Fruit fly (Drosophila melanogaster) whole organism, embryonic: ENCODE data around the gene CG10621.

Source experiments
- BEAF-32 ChIP-seq: fragments of 200-800 bp; sonication (Bioruptor generic); optimal IDR thresholded peaks from 3 replicates; lab custom pipeline; 2017; ENCODE audit warnings: missing biosample characterization, missing genetic modification characterization, mild to moderate bottlenecking, moderate library complexity, missing genetic modification reagents
- CG10366 ChIP-seq: fragments of 200-800 bp; sonication (Bioruptor generic); IDR thresholded peaks from 2 replicates; pipeline ENCODE4 v1.3.6; 2022; ENCODE audit warnings: missing biosample characterization, missing genetic modification characterization
- CG10565 ChIP-seq: fragments of 200-800 bp; sonication (Bioruptor generic); optimal IDR thresholded peaks from 3 replicates; lab custom pipeline; 2016; ENCODE audit warnings: missing biosample characterization, mild to moderate bottlenecking, missing genetic modification characterization
- CG11504 ChIP-seq: fragments of 200-800 bp; sonication (Bioruptor generic); optimal IDR thresholded peaks from 3 replicates; lab custom pipeline; 2019; ENCODE audit warnings: missing biosample characterization, mild to moderate bottlenecking, missing genetic modification characterization, moderate library complexity
- CG11695 ChIP-seq: fragments of 200-800 bp; sonication (Bioruptor generic); IDR thresholded peaks from 3 replicates; pipeline ENCODE4 v1.3.6; 2022; ENCODE audit warnings: missing biosample characterization, missing genetic modification characterization
- CG12071 ChIP-seq: fragments of 200-800 bp; sonication (Bioruptor generic); optimal IDR thresholded peaks from 3 replicates; lab custom pipeline; 2018; ENCODE audit warnings: missing biosample characterization, mild to moderate bottlenecking, missing genetic modification characterization
- CG12155 ChIP-seq: fragments of 200-800 bp; sonication (Bioruptor generic); optimal IDR thresholded peaks from 3 replicates; lab custom pipeline; 2016; ENCODE audit warnings: missing biosample characterization, missing genetic modification characterization
- CG12299 ChIP-seq: fragments of 200-800 bp; sonication (Bioruptor generic); optimal IDR thresholded peaks from 2 replicates; lab custom pipeline; 2018; ENCODE audit warnings: missing biosample characterization, mild to moderate bottlenecking, missing genetic modification characterization
- CG13424 ChIP-seq: fragments of 200-800 bp; sonication (Bioruptor generic); optimal IDR thresholded peaks from 2 replicates; lab custom pipeline; 2019; ENCODE audit warnings: missing biosample characterization, mild to moderate bottlenecking, missing genetic modification characterization, moderate library complexity
- CG16779 ChIP-seq: fragments of 200-800 bp; sonication (Bioruptor generic); IDR thresholded peaks from 2 replicates; pipeline ENCODE4 v1.3.6; 2022; ENCODE audit warnings: missing biosample characterization, missing genetic modification characterization
- CG17612 ChIP-seq: fragments of 200-800 bp; sonication (Bioruptor generic); IDR thresholded peaks from 2 replicates; pipeline ENCODE4 v1.3.6; 2022; ENCODE audit warnings: missing biosample characterization, missing genetic modification characterization
- CG17802 ChIP-seq: fragments of 200-800 bp; sonication (Bioruptor generic); optimal IDR thresholded peaks from 2 replicates; lab custom pipeline; 2018; ENCODE audit warnings: missing biosample characterization, mild to moderate bottlenecking, missing genetic modification characterization, moderate library complexity
- CG2199 ChIP-seq: fragments of 200-800 bp; sonication (Bioruptor generic); IDR thresholded peaks from 3 replicates; pipeline ENCODE4 v1.3.6; 2022; ENCODE audit warnings: missing biosample characterization, missing genetic modification characterization
- CG30403 ChIP-seq: fragments of 200-800 bp; sonication (Bioruptor generic); optimal IDR thresholded peaks from 3 replicates; lab custom pipeline; 2016; ENCODE audit warnings: missing biosample characterization, missing genetic modification characterization
- CG30431 ChIP-seq: fragments of 200-800 bp; sonication (Bioruptor generic); optimal IDR thresholded peaks from 2 replicates; lab custom pipeline; 2017; ENCODE audit warnings: missing biosample characterization, missing genetic modification characterization
- CG32767 ChIP-seq: fragments of 200-800 bp; sonication (Bioruptor generic); IDR thresholded peaks from 2 replicates; pipeline ENCODE4 v1.3.6; 2022; ENCODE audit warnings: missing biosample characterization, missing genetic modification characterization
- CG33557 ChIP-seq: fragments of 200-800 bp; sonication (Bioruptor generic); optimal IDR thresholded peaks from 2 replicates; lab custom pipeline; 2019; ENCODE audit warnings: missing biosample characterization, mild to moderate bottlenecking, missing genetic modification characterization, moderate library complexity
- CG43689 ChIP-seq: fragments of 200-800 bp; sonication (Bioruptor generic); IDR thresholded peaks from 2 replicates; pipeline ENCODE4 v1.3.6; 2022; ENCODE audit warnings: missing biosample characterization, missing genetic modification characterization
- CG4404 ChIP-seq: fragments of 200-800 bp; sonication (Bioruptor generic); IDR thresholded peaks from 2 replicates; pipeline ENCODE4 v1.3.6; 2022; ENCODE audit warnings: missing biosample characterization, missing genetic modification characterization
- CG4854 ChIP-seq: fragments of 200-800 bp; sonication (Bioruptor generic); optimal IDR thresholded peaks from 2 replicates; lab custom pipeline; 2016; ENCODE audit warnings: missing biosample characterization, missing genetic modification characterization, inconsistent platforms
- CG6765 ChIP-seq: fragments of 200-800 bp; sonication (Bioruptor generic); optimal IDR thresholded peaks from 3 replicates; lab custom pipeline; 2017; ENCODE audit warnings: missing biosample characterization, mild to moderate bottlenecking, missing genetic modification characterization
- CG6813 ChIP-seq: fragments of 200-800 bp; sonication (Bioruptor generic); optimal IDR thresholded peaks from 2 replicates; lab custom pipeline; 2017; ENCODE audit warnings: missing biosample characterization, missing genetic modification characterization, mild to moderate bottlenecking, moderate library complexity, missing genetic modification reagents
- CG7745 ChIP-seq: fragments of 200-800 bp; sonication (Bioruptor generic); optimal IDR thresholded peaks from 2 replicates; lab custom pipeline; 2018; ENCODE audit warnings: missing biosample characterization, mild to moderate bottlenecking, missing genetic modification characterization, moderate library complexity
- Ets65A ChIP-seq: fragments of 200-800 bp; sonication (Bioruptor generic); peaks from one replicate; lab custom pipeline; 2016; ENCODE audit warnings: missing biosample characterization, missing genetic modification characterization
- GATAe ChIP-seq: fragments of 200-800 bp; sonication (Bioruptor generic); conservative IDR thresholded peaks from 2 replicates; pipeline ENCODE4 v1.3.6; 2022; ENCODE audit warnings: missing biosample characterization, missing genetic modification characterization
- Hmr ChIP-seq: fragments of 200-800 bp; sonication (Bioruptor generic); optimal IDR thresholded peaks from 3 replicates; lab custom pipeline; 2017; ENCODE audit warnings: mild to moderate bottlenecking, missing biosample characterization, missing genetic modification reagents, missing genetic modification characterization
- Hr39 ChIP-seq: fragments of >200 bp; optimal IDR thresholded peaks from 2 replicates; lab custom pipeline; 2017
- MBD-R2 ChIP-seq: fragments of 200-800 bp; sonication (Bioruptor generic); IDR thresholded peaks from 2 replicates; pipeline ENCODE4 v1.3.6; 2022; ENCODE audit warnings: missing biosample characterization, missing genetic modification characterization
- Neu2 ChIP-seq: fragments of 200-800 bp; sonication (Bioruptor generic); optimal IDR thresholded peaks from 3 replicates; lab custom pipeline; 2016; ENCODE audit warnings: missing biosample characterization, missing genetic modification characterization, borderline replicate concordance
- Sox102F ChIP-seq: fragments of 200-800 bp; sonication (Bioruptor generic); optimal IDR thresholded peaks from 2 replicates; lab custom pipeline; 2018; ENCODE audit warnings: missing biosample characterization, mild to moderate bottlenecking, missing genetic modification characterization, moderate library complexity
- Spps ChIP-seq: fragments of 200-800 bp; sonication (Bioruptor generic); optimal IDR thresholded peaks from 2 replicates; lab custom pipeline; 2018; ENCODE audit warnings: missing biosample characterization, mild to moderate bottlenecking, missing genetic modification characterization
- Ssrp ChIP-seq: fragments of 200-800 bp; sonication (Bioruptor generic); optimal IDR thresholded peaks from 2 replicates; lab custom pipeline; 2018; ENCODE audit warnings: missing biosample characterization, mild to moderate bottlenecking, missing genetic modification characterization, moderate library complexity
- Taf1 ChIP-seq: fragments of 200-800 bp; sonication (Bioruptor generic); IDR thresholded peaks from 2 replicates; pipeline ENCODE4 v1.3.6; 2022; ENCODE audit warnings: missing biosample characterization, missing genetic modification characterization
- ash1 ChIP-seq: fragments of 200-800 bp; sonication (Bioruptor generic); optimal IDR thresholded peaks from 2 replicates; lab custom pipeline; 2018; ENCODE audit warnings: missing biosample characterization, mild to moderate bottlenecking, missing genetic modification characterization
- btn ChIP-seq: fragments of 200-800 bp; sonication (Bioruptor generic); optimal IDR thresholded peaks from 2 replicates; lab custom pipeline; 2016; ENCODE audit warnings: missing biosample characterization, missing genetic modification characterization
- cas ChIP-seq: fragments of 200-800 bp; sonication (Bioruptor generic); IDR thresholded peaks from 2 replicates; pipeline ENCODE4 v1.3.6; 2022; ENCODE audit warnings: missing biosample characterization, missing genetic modification characterization
- chm ChIP-seq: fragments of 200-800 bp; sonication (Bioruptor generic); IDR thresholded peaks from 2 replicates; pipeline ENCODE4 v1.3.6; 2022; ENCODE audit warnings: missing biosample characterization, missing genetic modification characterization
- da ChIP-seq: fragments of 200-800 bp; sonication (Bioruptor generic); optimal IDR thresholded peaks from 2 replicates; lab custom pipeline; 2016; ENCODE audit warnings: missing biosample characterization, missing genetic modification characterization
- dati ChIP-seq: fragments of 200-800 bp; sonication (Bioruptor generic); IDR thresholded peaks from 2 replicates; pipeline ENCODE4 v1.3.6; 2022; ENCODE audit warnings: missing biosample characterization, missing genetic modification characterization
- gsb-n ChIP-seq: fragments of 200-800 bp; sonication (Bioruptor generic); optimal IDR thresholded peaks from 3 replicates; lab custom pipeline; 2018; ENCODE audit warnings: missing biosample characterization, mild to moderate bottlenecking, missing genetic modification characterization
- hkb ChIP-seq, 2 experiments: fragments of 200-800 bp in 1 of 2; fragments of >200 bp in 1 of 2; sonication (Bioruptor generic) in 1 of 2; IDR thresholded peaks in 1 of 2; optimal IDR thresholded peaks in 1 of 2; 2 replicates each; pipeline versions ENCODE4 v1.3.6 to Lab custom; 2017 to 2022; ENCODE audit warnings: missing biosample characterization in 1 of 2, missing genetic modification characterization in 1 of 2
- inv ChIP-seq: fragments of 200-800 bp; sonication (Bioruptor generic); IDR thresholded peaks from 2 replicates; pipeline ENCODE4 v1.3.6; 2022; ENCODE audit warnings: missing biosample characterization, missing genetic modification characterization; ENCODE audit not compliant: partially characterized antibody
- nerfin-1 ChIP-seq: fragments of 200-800 bp; sonication (Bioruptor generic); optimal IDR thresholded peaks from 3 replicates; lab custom pipeline; 2019; ENCODE audit warnings: missing biosample characterization, mild to moderate bottlenecking, missing genetic modification characterization, moderate library complexity
- odd ChIP-seq: fragments of 200-800 bp; sonication (Bioruptor generic); optimal IDR thresholded peaks from 2 replicates; lab custom pipeline; 2017; ENCODE audit warnings: missing biosample characterization, mild to moderate bottlenecking, missing genetic modification characterization
- onecut ChIP-seq: fragments of 200-800 bp; sonication (Bioruptor generic); IDR thresholded peaks from 2 replicates; pipeline ENCODE4 v1.3.6; 2022; ENCODE audit warnings: missing biosample characterization, missing genetic modification characterization
- p53 ChIP-seq: fragments of 200-800 bp; sonication (Bioruptor generic); optimal IDR thresholded peaks from 2 replicates; lab custom pipeline; 2016; ENCODE audit warnings: missing biosample characterization, missing genetic modification characterization
- sc ChIP-seq, 3 experiments: fragments of >200 bp in 2 of 3; fragments of 200-800 bp in 1 of 3; sonication (Bioruptor generic) in 1 of 3; optimal IDR thresholded peaks; 2 replicates in 2 of 3; 3 replicates in 1 of 3; lab custom pipeline; 2017; ENCODE audit warnings: mild to moderate bottlenecking in 1 of 3, missing biosample characterization in 1 of 3, missing genetic modification characterization in 1 of 3, missing genetic modification reagents in 1 of 3
- vvl ChIP-seq: fragments of 200-800 bp; sonication (Bioruptor generic); IDR thresholded peaks from 2 replicates; pipeline ENCODE4 v1.3.6; 2022; ENCODE audit warnings: missing biosample characterization, missing genetic modification characterization
- wdn ChIP-seq: fragments of 200-800 bp; sonication (Bioruptor generic); IDR thresholded peaks from 2 replicates; pipeline ENCODE4 v1.3.6; 2022; ENCODE audit warnings: missing biosample characterization, missing genetic modification characterization

CG10621 gene

DNA sequence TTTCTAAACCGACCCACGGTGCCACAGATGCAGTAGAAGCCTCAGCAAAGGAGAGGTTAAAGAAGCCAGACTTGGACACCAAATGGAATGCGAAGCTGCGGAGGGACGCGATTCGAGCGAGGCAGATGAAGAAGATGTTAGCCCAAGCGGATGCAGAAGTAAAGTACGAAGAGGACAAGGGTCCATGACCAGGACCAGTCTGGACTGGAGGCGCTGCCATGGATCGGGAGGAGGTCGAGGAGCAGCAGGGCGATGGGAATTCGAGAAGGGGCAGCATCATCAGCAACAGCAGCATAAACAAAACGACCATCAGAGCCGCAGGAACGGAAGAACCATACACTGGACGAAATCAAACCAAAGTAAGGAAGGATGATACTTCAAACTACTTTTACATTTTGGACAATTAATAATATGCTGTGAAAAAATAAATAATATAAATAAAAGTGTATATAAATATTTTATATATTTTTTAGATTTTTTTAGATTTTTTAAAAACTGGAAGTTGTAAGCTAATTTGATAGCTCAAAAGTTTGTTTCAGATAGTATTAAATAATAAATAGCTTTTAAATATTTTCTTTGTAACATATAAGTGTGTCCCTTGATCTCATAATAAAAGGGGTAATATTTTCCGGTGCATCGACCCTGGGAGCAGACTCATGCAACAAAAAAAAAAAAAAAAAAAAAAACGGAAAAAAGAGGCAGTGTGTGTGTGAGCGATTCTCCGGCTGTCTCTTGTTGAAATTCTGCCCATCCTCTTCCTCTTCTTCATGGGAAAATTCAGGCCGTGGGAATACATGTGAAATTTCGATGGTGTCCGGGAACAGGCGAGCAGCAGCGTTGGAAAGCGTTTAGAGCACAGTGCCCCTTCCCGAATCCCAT, 7.4 kb downstream of the CG10621 start:
- TF ChIP-seq CG33557 (peak; percentile 32), BEAF-32 (no peak), wdn (no peak), MBD-R2 (GFP tag; lab: Robert Waterston, UW) (no peak), sc (optimal IDR thresholded peaks at IDR 0.05; lab: Kevin White, UChicago) (no peak), sc (GFP tag; optimal IDR thresholded peaks at IDR 0.05; lab: Kevin White, UChicago) (peak; percentile 46), CG6813 (no peak), Ets65A (GFP tag; lab: Kevin White, UChicago) (peak; percentile 45), CG11695 (GFP tag; lab: Robert Waterston, UW) (no peak), btn (no peak), CG4854 (GFP tag; lab: Kevin White, UChicago) (no peak), CG2199 (GFP tag; lab: Robert Waterston, UW) (no peak; the same call in 2 of the 3 replicates), dati (GFP tag; lab: Robert Waterston, UW) (no peak), CG10565 (GFP tag; lab: Kevin White, UChicago) (no peak), Taf1 (no peak), odd (no peak), CG16779 (GFP tag; lab: Robert Waterston, UW) (no peak), CG4404 (GFP tag; lab: Robert Waterston, UW) (no peak), gsb-n (peak; percentile 61), CG13424 (tag; lab: Kevin White, UChicago) (peak; percentile 23), CG12155 (no peak), CG32767 (no peak), CG12299 (tag; lab: Kevin White, UChicago) (no peak), onecut (GFP tag; lab: Robert Waterston, UW) (no peak), Spps (tag; lab: Kevin White, UChicago) (peak; percentile 2), CG11504 (no peak), CG43689 (no peak), Ssrp (tag; lab: Kevin White, UChicago) (peak; percentile 9), CG30403 (no peak), nerfin-1 (tag; lab: Kevin White, UChicago) (no peak), CG12071 (GFP tag; lab: Kevin White, UChicago) (no peak), vvl (no peak), CG10366 (GFP tag; lab: Robert Waterston, UW) (no peak), chm (no peak), CG17802 (tag; lab: Kevin White, UChicago) (no peak), hkb (optimal IDR thresholded peaks at IDR 0.05; lab: Kevin White, UChicago) (no peak), hkb (GFP tag; IDR thresholded peaks at IDR 0.05; lab: Robert Waterston, UW) (0 out of 2 replicates have a peak, but pooled peaks have one; percentile 7), Hr39 (no peak), CG6765 (GFP tag; lab: Kevin White, UChicago) (no peak), p53 (GFP tag; lab: Kevin White, UChicago) (no peak), Neu2 (GFP tag; lab: Kevin White, UChicago) (no peak), Hmr (GFP tag; lab: Kevin White, UChicago) (no peak), CG30431 (GFP tag; lab: Kevin White, UChicago) (no peak), Sox102F (GFP tag; lab: Kevin White, UChicago) (peak; percentile 43), cas (GFP tag; lab: Robert Waterston, UW) (no peak), da (GFP tag; lab: Kevin White, UChicago) (no peak), CG7745 (tag; lab: Kevin White, UChicago) (no peak), inv (GFP tag; lab: Robert Waterston, UW) (no peak), ash1 (GFP tag; lab: Kevin White, UChicago) (no peak), CG17612 (GFP tag; lab: Robert Waterston, UW) (no peak), GATAe (GFP tag; lab: Robert Waterston, UW) (no peak)
